Worm (Caenorhabditis elegans) whole organism, L4/young adult: ENCODE results near the gene ddn-3.
A peak's percentile ranks its signal among the peaks of the same experiment; 100 is the strongest.

Experiments
- W03F9.2 ChIP-seq: fragments of 150-350 bp; optimal IDR thresholded peaks from 2 replicates; lab custom pipeline; 2014; ENCODE audit warnings: missing biosample characterization, missing genetic modification characterization
- dao-5 ChIP-seq: sonication (generic microtip); optimal IDR thresholded peaks from 2 replicates; lab custom pipeline; 2016; ENCODE audit warnings: missing genotype, missing genetic modification characterization, moderate library complexity, missing compliant biosample characterization
- him-1 ChIP-seq: sonication (generic microtip); optimal IDR thresholded peaks from 2 replicates; lab custom pipeline; 2016; ENCODE audit warnings: missing genotype, missing genetic modification reagents, missing genetic modification characterization, missing compliant biosample characterization

Gene ddn-3

DNA sequence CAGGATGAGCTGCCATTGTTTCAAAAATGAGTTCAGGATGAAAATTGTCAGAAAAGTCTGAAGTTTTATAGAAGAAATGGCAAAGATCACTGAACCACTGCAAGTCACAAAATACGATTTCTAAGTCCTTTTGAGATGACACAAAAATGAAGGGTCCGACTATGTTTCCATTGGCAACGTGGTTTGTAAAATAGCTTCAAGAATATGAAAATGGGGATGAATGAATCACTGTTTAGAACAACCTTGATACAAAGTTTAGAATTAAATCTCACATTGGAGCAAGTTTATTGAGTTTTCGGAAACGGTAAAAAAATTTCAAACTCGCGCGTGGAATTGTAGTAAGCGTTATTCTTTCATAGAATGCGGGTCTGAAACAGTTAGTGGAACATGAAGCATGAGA lies at the start of gene ddn-3:
Gene ddn-3, minus strand, starts transcription at position 101 of the 400 bp plus-strand sequence.
- TF ChIP-seq dao-5, result no peak

DNA sequence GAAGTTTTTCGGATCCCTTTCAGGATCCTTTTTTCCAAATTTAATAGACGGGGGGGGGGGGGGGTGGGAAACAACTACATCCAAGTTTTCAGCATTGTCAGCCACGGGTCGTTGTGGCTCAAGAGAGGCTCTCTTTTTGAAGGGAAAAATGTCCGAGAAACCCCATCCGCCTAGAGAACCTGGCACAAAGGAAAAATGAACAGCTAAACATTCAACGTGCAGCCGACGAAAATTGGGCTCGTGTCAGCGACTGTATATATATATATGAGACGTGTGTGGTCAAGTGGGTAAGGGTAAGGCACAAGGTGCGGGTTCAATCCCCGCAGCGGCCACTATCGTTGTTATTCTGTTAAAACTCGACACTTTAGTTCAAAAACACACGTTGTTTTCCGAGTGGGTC lies 47.6 kb upstream of the ddn-3 start, which contains the start of gene Y49A3A.4:
Gene Y49A3A.4, minus strand, starts transcription at position 314 of the 400 bp plus-strand sequence.
- TF ChIP-seq him-1 (tag; lab: Kevin White, UChicago) (no peak), dao-5 (no peak), W03F9.2 (no peak)

DNA sequence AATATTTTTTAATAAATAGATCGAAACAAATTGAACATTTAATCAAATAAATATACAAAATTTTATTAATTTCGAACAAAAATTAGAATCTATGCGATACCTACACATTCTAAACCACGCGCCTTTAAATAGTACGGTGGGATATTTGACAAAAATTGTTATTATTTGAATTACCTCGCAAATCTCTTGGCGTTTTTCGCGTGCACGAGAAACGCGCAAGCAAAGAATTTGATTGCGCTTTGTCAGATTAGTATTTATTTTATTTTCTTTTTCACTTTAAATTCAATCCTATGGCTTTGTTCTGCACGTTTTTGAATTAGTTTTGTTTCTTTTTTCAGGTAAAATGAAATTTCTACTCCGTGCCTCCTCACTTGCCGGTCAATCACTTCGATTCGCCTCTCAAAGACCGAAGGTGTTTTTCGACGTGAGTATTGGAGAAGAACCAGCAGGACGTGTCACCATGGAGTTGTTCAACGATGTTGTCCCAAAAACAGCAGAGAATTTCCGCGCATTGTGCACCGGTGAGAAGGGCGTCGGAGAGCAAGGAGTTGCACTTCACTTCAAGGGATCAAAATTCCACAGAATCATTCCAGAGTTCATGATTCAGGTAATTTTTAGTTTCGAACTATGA lies 44.8 kb upstream of the ddn-3 start, which contains the start of gene cyn-1:
Gene cyn-1, plus strand, starts transcription at position 339 of the 631 bp plus-strand sequence.
- TF ChIP-seq him-1 (tag; lab: Kevin White, UChicago) (peak; percentile 53), W03F9.2 (peak; percentile 89), dao-5 (no peak)

DNA sequence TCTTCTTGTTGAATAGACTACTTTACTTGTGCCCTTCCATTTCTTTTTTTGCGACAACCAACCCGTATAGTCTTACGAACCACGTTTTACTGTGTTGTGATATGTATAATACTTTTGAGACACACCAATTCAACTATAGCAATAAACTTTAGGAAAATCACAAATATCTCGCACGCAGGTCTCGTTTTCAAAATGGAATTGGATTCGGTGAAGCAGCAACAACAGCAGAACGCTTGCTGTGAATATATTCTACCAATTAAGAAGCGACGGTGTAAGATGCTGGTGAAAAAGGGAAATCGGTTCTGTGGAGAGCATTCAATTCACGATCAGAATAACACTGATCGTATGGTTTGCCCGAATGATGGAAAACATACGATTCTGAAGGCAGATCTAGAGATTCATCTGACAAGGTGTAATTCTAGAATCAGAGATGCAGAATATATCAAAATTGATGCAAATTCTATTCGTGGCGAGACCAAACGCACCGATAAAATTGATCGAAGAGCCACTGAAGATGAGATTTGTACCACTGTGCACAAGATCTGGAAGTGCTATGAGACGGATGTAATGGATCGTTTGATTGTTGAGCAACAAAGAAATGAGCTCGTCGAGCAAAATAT lies 43.4 kb upstream of the ddn-3 start, which contains the start of gene Y49A3A.3:
Gene Y49A3A.3, plus strand, starts transcription at position 153 of the 620 bp plus-strand sequence.
- TF ChIP-seq him-1 (tag; lab: Kevin White, UChicago), result no peak
- peak; percentile 71 for TF ChIP-seq dao-5

DNA sequence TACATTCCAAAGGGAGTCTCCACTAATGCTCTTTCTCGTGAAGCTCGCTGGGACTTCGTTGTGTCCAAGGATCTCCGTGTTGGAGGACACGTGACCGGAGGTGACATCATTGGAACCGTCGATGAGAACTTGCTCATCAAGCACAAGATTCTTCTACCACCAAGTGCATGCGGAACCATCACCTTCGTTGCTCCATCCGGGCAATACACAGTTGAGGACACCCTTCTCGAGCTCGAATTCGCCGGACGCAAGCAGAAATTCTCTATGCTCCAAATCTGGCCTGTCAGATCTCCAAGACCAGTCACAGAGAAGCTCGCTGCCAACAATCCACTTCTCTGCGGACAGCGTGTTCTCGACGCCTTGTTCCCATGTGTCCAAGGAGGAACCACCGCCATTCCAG lies 41.0 kb upstream of the ddn-3 start:
- no peak for TF ChIP-seq him-1 (tag; lab: Kevin White, UChicago)
- TF ChIP-seq dao-5, result no peak
- no peak for TF ChIP-seq W03F9.2

DNA sequence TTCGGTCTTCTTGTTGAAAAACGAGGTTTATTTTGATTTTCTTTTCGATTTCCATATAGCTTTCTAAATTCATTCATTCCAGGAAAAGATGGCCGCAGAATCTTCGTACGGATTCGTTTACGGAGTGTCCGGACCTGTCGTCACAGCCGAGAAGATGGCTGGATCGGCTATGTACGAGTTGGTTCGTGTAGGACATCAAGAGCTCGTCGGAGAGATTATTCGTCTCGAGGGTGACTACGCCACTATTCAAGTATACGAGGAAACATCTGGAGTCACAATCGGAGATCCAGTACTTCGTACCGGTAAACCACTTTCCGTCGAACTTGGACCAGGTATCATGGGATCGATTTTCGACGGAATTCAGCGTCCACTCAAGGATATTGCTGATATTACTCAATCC lies 40.6 kb upstream of the ddn-3 start, which contains the start of gene vha-13:
Gene vha-13, plus strand, starts transcription at position 81 of the 400 bp plus-strand sequence.
- TF ChIP-seq him-1 (tag; lab: Kevin White, UChicago), result no peak
- TF ChIP-seq dao-5, result no peak
- no peak for TF ChIP-seq W03F9.2

DNA sequence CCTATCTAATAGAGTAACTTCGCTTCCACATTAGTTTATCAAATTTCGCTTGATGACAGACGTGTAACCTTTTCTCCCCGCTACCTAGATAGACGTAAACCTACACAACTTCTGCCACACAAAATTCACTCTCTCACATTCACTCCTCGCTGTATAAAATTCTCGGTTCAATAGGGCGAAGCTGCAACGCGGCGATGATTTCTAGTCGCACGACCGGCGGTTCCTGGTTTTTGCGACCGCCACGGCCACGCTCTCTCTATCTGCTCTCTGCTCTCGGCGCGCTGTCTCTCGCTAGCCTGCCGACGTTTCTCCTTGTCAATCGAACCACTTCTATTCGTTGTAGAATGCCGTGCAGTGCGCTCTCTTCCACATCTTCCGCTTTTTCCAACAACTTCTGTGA lies 39.9 kb upstream of the ddn-3 start:
- TF ChIP-seq dao-5 (no peak), W03F9.2 (peak; percentile 67), him-1 (tag; lab: Kevin White, UChicago) (peak; percentile 50)

DNA sequence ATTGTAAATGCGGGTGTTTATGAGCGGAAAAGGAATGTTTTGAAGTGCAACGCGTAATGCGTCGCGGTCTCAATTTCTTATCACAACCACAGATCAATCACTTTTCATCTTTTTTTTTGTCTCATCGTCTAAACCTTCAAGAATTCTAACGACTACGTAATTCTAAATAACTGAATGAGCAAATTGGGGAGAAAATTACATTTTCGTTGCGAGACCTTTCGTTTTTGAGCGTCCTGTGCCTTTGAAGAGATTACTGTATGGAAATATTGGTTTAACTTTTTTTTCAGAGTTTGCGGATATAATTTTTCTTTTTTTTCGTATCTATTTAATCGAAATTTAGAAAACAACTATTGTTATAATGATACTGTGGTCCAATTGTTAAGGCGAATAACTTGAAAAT lies 39.5 kb upstream of the ddn-3 start:
- TF ChIP-seq him-1 (tag; lab: Kevin White, UChicago), result no peak
- TF ChIP-seq W03F9.2, result no peak
- no peak for TF ChIP-seq dao-5

DNA sequence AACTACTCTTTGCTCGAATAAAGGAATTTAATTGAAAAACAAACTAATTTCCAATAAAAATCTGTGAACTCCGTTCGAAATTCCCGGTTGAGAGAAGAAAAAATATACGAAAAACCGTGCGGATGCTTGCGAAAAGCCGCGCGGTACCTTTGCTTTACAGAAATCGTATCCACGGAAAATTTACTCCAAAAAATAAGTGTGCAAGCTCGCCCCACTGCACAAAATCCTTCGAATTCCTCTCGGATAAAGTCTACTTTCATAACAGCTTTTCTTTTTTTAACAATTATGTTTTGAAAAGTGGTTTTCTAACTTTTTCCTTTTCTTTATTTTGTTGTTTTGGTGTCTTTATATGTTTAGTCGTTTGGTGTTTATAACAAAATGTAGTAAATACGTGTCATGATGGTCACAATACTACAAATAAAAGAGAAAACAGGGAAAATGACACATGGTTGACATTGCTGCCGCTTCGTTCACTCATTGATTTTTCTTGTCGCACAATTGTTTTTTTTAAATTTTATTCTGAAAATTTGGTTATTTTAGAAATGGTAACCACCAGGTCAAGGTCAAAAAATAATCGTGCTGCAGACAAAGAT lies 36.3 kb upstream of the ddn-3 start, which contains the start of gene cept-2:
Gene cept-2, plus strand, starts transcription at position 533 of the 593 bp plus-strand sequence.
- peak; percentile 59 for TF ChIP-seq him-1 (tag; lab: Kevin White, UChicago)
- TF ChIP-seq dao-5, result no peak
- TF ChIP-seq W03F9.2, result peak; percentile 97

DNA sequence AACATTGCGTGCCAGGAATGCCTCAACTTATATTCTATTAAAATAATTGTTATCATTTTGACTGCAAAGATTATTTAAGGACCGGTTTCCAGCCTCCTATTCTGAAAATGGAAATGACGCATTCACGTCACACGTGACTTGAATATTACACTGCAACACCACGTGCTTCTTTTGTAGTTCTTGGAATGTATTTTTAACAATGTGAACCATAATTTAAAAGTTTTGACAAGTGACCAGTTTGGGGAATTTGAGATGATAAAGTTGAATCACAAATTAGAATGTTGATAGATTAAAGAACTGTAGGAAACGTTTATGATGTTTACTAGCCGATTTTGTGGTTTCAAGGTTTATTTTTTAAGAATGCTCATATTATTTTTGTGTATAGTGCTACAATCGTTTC lies 30.7 kb upstream of the ddn-3 start, which contains the start of gene F47B8.10:
Gene F47B8.10, plus strand, starts transcription at position 301 of the 400 bp plus-strand sequence.
- TF ChIP-seq dao-5, result no peak
- no peak for TF ChIP-seq him-1 (tag; lab: Kevin White, UChicago)
- no peak for TF ChIP-seq W03F9.2

DNA sequence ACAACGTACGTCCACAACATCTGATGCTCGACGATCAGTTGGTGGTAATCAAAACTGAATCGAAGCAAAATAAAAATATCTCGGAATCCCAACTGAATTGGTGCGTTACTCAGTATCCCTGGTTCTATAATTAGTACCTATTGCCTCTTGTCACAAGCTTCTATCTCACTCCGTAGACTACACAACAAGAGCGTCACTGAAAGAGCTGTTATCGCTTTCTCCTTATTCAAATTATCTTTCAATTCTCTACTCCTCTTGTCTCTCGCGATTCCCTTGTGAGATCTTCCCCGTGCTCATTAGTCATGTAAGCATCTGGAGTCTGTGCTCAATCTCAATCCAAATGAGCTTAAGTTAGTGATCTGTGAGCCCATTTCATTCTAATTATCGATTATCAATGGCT lies 25.6 kb upstream of the ddn-3 start, which contains the start of gene srm-6:
Gene srm-6, plus strand, starts transcription at position 301 of the 400 bp plus-strand sequence.
- TF ChIP-seq W03F9.2, result no peak
- no peak for TF ChIP-seq dao-5
- no peak for TF ChIP-seq him-1 (tag; lab: Kevin White, UChicago)

DNA sequence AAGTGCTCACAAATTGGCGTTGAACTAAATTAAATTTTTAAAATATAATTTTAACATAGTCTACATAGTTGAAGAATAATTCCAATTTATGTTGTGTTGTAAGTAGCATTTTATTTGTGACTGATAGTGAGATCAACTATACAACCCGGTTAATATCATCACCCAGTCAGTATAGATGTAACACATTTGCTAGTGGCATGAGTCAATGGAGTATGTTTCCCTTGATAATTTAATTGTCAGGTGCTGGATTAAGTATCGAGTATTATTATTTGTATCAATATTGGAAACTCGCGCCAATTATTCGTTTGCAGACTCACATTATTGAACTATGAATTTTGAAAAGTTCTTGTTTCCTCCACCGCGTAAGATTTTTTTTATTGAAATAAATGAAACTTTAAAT lies 23.9 kb upstream of the ddn-3 start, which contains the start of gene srm-5:
Gene srm-5, plus strand, starts transcription at position 301 of the 400 bp plus-strand sequence.
- TF ChIP-seq him-1 (tag; lab: Kevin White, UChicago) (no peak), W03F9.2 (no peak), dao-5 (no peak)

DNA sequence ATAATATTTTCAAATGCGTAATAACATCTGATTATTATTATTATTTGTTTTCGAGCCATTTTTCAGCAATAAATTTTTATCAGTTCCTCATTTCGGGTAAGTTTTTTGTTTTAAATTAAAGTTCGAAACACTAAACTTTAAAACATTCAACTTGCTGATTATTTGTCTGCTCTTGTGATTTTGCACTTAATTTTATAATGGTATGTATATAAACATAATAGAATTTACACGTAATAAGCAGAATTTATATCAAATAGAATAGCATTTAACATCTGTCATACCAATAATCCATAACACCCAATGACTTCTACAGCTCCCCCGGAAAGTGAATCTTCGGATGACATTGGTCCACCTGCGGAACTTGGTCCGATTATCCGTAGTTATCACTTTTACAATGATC lies 22.1 kb upstream of the ddn-3 start, which contains the start of gene srm-4:
Gene srm-4, plus strand, starts transcription at position 301 of the 400 bp plus-strand sequence.
- TF ChIP-seq dao-5 (no peak), him-1 (tag; lab: Kevin White, UChicago) (no peak), W03F9.2 (no peak)

DNA sequence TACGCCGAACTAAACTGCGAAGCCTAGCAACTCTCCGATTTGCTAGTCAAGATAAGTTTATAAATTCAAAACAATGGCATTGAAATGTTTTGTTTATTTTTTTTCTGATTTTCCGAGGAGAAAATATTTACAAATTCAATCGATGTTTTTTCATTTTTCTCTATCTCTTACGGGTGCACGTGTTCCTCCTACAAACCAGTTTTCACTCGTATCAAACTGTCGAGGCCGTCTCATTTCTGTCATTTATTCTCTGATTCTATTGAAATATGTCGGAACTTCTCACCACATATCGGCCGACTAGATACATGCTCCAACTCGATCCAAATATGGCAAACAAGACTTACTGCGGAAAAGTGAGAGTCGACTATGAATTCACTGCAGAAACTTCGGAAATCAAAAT lies 20.5 kb upstream of the ddn-3 start, which contains the start of gene F47B8.8:
Gene F47B8.8, plus strand, starts transcription at position 257 of the 400 bp plus-strand sequence.
- TF ChIP-seq him-1 (tag; lab: Kevin White, UChicago) (no peak), W03F9.2 (no peak), dao-5 (no peak)
